Worm (Caenorhabditis elegans) whole organism, L1 larva: Measurements from ENCODE around the gene M163.22.

Experiments
- C04F5.9 ChIP-seq: sonication (generic microtip); optimal IDR thresholded peaks from 2 replicates; lab custom pipeline; 2016; ENCODE audit warnings: missing genetic modification characterization, missing compliant biosample characterization
- C16A3.4 ChIP-seq: fragments of 150-350 bp; optimal IDR thresholded peaks from 2 replicates; lab custom pipeline; 2014; ENCODE audit warnings: missing biosample characterization, missing genetic modification characterization
- F16B12.6 ChIP-seq: fragments of 150-350 bp; optimal IDR thresholded peaks from 2 replicates; lab custom pipeline; 2014; ENCODE audit warnings: missing biosample characterization, missing genetic modification characterization
- Y116A8C.19 ChIP-seq: sonication (generic microtip); optimal IDR thresholded peaks from 2 replicates; lab custom pipeline; 2016; ENCODE audit warnings: missing compliant biosample characterization, missing genetic modification characterization, borderline replicate concordance
- ama-1 ChIP-seq: fragments of 150-350 bp; optimal IDR thresholded peaks from 2 replicates; lab custom pipeline; 2014
- blmp-1 ChIP-seq: fragments of 150-350 bp; optimal IDR thresholded peaks from 2 replicates; lab custom pipeline; 2014; ENCODE audit warnings: missing biosample characterization, missing genetic modification characterization
- ceh-63 ChIP-seq: fragments of 200-800 bp; sonication (Bioruptor generic); optimal IDR thresholded peaks from 2 replicates; lab custom pipeline; 2018; ENCODE audit warnings: mild to moderate bottlenecking, missing genetic modification characterization, missing compliant biosample characterization
- ceh-88 ChIP-seq: fragments of 200-800 bp; sonication (Bioruptor generic); IDR thresholded peaks from 2 replicates; pipeline ENCODE4 v1.3.6; 2022; ENCODE audit warnings: missing genetic modification characterization, missing compliant biosample characterization
- ceh-90 ChIP-seq: sonication (generic microtip); optimal IDR thresholded peaks from 2 replicates; lab custom pipeline; 2016; ENCODE audit warnings: missing genetic modification characterization, missing compliant biosample characterization
- ces-1 ChIP-seq: fragments of 150-350 bp; optimal IDR thresholded peaks from 2 replicates; lab custom pipeline; 2014; ENCODE audit warnings: missing biosample characterization, missing genetic modification reagents, missing genetic modification characterization
- dpl-1 ChIP-seq, 3 experiments: fragments of 150-350 bp in 2 of 3; sonication (generic microtip) in 1 of 3; optimal IDR thresholded peaks; 2 replicates each; lab custom pipeline; 2014 to 2017; ENCODE audit warnings: missing biosample characterization in 3 of 3, missing genetic modification characterization in 3 of 3, missing genetic modification reagents in 3 of 3
- dsc-1 ChIP-seq: sonication (generic microtip); optimal IDR thresholded peaks from 2 replicates; lab custom pipeline; 2016; ENCODE audit warnings: mild to moderate bottlenecking, missing genetic modification characterization, missing compliant biosample characterization
- egl-13 ChIP-seq: sonication (generic microtip); optimal IDR thresholded peaks from 2 replicates; lab custom pipeline; 2016; ENCODE audit warnings: missing genotype, missing genetic modification reagents, missing genetic modification characterization, missing compliant biosample characterization
- elt-3 ChIP-seq, 6 experiments: fragments of 150-350 bp in 1 of 6; sonication (generic microtip); optimal IDR thresholded peaks; 2 replicates each; lab custom pipeline; 2017 to 2018; ENCODE audit warnings: missing biosample characterization in 6 of 6, missing genetic modification characterization in 6 of 6, inconsistent platforms in 1 of 6
- fkh-10 ChIP-seq: sonication (generic microtip); optimal IDR thresholded peaks from 2 replicates; lab custom pipeline; 2017; ENCODE audit warnings: missing biosample characterization, missing genetic modification reagents, missing genetic modification characterization
- fkh-4 ChIP-seq: sonication (generic microtip); optimal IDR thresholded peaks from 2 replicates; lab custom pipeline; 2016; ENCODE audit warnings: missing compliant biosample characterization, missing genetic modification characterization, borderline replicate concordance
- fkh-8 ChIP-seq: sonication (generic microtip); optimal IDR thresholded peaks from 2 replicates; lab custom pipeline; 2016; ENCODE audit warnings: mild to moderate bottlenecking, missing genetic modification characterization, missing compliant biosample characterization
- fos-1 ChIP-seq: fragments of 150-350 bp; optimal IDR thresholded peaks from 2 replicates; lab custom pipeline; 2014; ENCODE audit warnings: missing biosample characterization, missing genetic modification characterization
- grh-1 ChIP-seq: fragments of 200-800 bp; sonication (Bioruptor generic); IDR thresholded peaks from 2 replicates; pipeline ENCODE4 v1.3.6; 2022; ENCODE audit warnings: missing genetic modification reagents, missing genetic modification characterization, missing compliant biosample characterization
- hpl-2 ChIP-seq: fragments of 150-350 bp; optimal IDR thresholded peaks from 2 replicates; lab custom pipeline; 2014; ENCODE audit warnings: missing biosample characterization, missing genetic modification reagents, missing genetic modification characterization
- irx-1 ChIP-seq: sonication (generic microtip); optimal IDR thresholded peaks from 2 replicates; lab custom pipeline; 2016; ENCODE audit warnings: missing genetic modification characterization, missing compliant biosample characterization
- jun-1 ChIP-seq: fragments of 150-350 bp; optimal IDR thresholded peaks from 2 replicates; lab custom pipeline; 2014; ENCODE audit warnings: missing biosample characterization, missing genetic modification reagents, missing genetic modification characterization
- lin-14 ChIP-seq: fragments of 200-800 bp; sonication (Bioruptor generic); optimal IDR thresholded peaks from 2 replicates; lab custom pipeline; 2018; ENCODE audit warnings: mild to moderate bottlenecking, missing genetic modification characterization, moderate library complexity, missing compliant biosample characterization
- lin-15B ChIP-seq: fragments of 150-350 bp; sonication (generic microtip); optimal IDR thresholded peaks from 3 replicates; lab custom pipeline; 2014; ENCODE audit warnings: missing biosample characterization, missing genetic modification characterization
- lin-35 ChIP-seq, 2 experiments: fragments of 150-350 bp; optimal IDR thresholded peaks; 2 replicates each; lab custom pipeline; 2014; ENCODE audit warnings: missing biosample characterization in 2 of 2, missing genetic modification characterization in 2 of 2, missing genetic modification reagents in 2 of 2
- lin-39 ChIP-seq: fragments of 150-350 bp; optimal IDR thresholded peaks from 2 replicates; lab custom pipeline; 2014; ENCODE audit warnings: missing biosample characterization, missing genetic modification reagents, missing genetic modification characterization
- lir-3 ChIP-seq: sonication (generic microtip); optimal IDR thresholded peaks from 2 replicates; lab custom pipeline; 2016; ENCODE audit warnings: mild to moderate bottlenecking, missing genetic modification characterization, moderate library complexity, missing compliant biosample characterization; ENCODE audit not compliant: poor library complexity
- mab-9 ChIP-seq: fragments of 200-800 bp; sonication (Bioruptor generic); IDR thresholded peaks from 2 replicates; pipeline ENCODE4 v1.3.6; 2022; ENCODE audit warnings: missing genetic modification reagents, missing genetic modification characterization, missing compliant biosample characterization
- mef-2 ChIP-seq: fragments of 150-350 bp; optimal IDR thresholded peaks from 2 replicates; lab custom pipeline; 2014; ENCODE audit warnings: missing biosample characterization, missing genetic modification characterization
- mep-1 ChIP-seq: fragments of 150-350 bp; optimal IDR thresholded peaks from 2 replicates; lab custom pipeline; 2014; ENCODE audit warnings: missing biosample characterization, missing genetic modification characterization
- nhr-12 ChIP-seq: sonication (generic microtip); optimal IDR thresholded peaks from 2 replicates; lab custom pipeline; 2017; ENCODE audit warnings: missing biosample characterization, missing genetic modification characterization
- nhr-19 ChIP-seq: fragments of 200-800 bp; sonication (Bioruptor generic); conservative IDR thresholded peaks from 2 replicates; pipeline ENCODE4 v1.3.6; 2022; ENCODE audit warnings: missing genetic modification characterization, missing compliant biosample characterization
- nhr-237 ChIP-seq: fragments of 150-350 bp; optimal IDR thresholded peaks from 2 replicates; lab custom pipeline; 2014; ENCODE audit warnings: missing biosample characterization, missing genetic modification characterization
- nhr-28 ChIP-seq: fragments of 150-350 bp; optimal IDR thresholded peaks from 2 replicates; lab custom pipeline; 2014; ENCODE audit warnings: missing biosample characterization, missing genetic modification characterization
- nhr-47 ChIP-seq: sonication (generic microtip); optimal IDR thresholded peaks from 2 replicates; lab custom pipeline; 2016; ENCODE audit warnings: mild to moderate bottlenecking, missing genetic modification characterization, moderate library complexity, missing compliant biosample characterization
- nhr-76 ChIP-seq: sonication (generic microtip); optimal IDR thresholded peaks from 2 replicates; lab custom pipeline; 2017; ENCODE audit warnings: missing biosample characterization, missing genetic modification characterization
- nhr-84 ChIP-seq: sonication (generic microtip); optimal IDR thresholded peaks from 2 replicates; lab custom pipeline; 2017; ENCODE audit warnings: missing biosample characterization, missing genetic modification characterization
- pag-3 ChIP-seq: sonication (generic microtip); optimal IDR thresholded peaks from 2 replicates; lab custom pipeline; 2017; ENCODE audit warnings: missing genetic modification characterization, mild to moderate bottlenecking, missing compliant biosample characterization, antibody characterized with exemption, borderline replicate concordance; ENCODE audit not compliant: insufficient read depth
- pax-3 ChIP-seq: fragments of 200-800 bp; sonication (Bioruptor generic); optimal IDR thresholded peaks from 2 replicates; lab custom pipeline; 2018; ENCODE audit warnings: mild to moderate bottlenecking, missing genetic modification characterization, moderate library complexity, missing compliant biosample characterization
- pqm-1 ChIP-seq: sonication (generic microtip); optimal IDR thresholded peaks from 3 replicates; lab custom pipeline; 2017; ENCODE audit warnings: missing biosample characterization, missing genetic modification characterization
- skn-1 ChIP-seq: fragments of 150-350 bp; optimal IDR thresholded peaks from 2 replicates; lab custom pipeline; 2014; ENCODE audit warnings: missing biosample characterization, missing genetic modification characterization
- snpc-4 ChIP-seq: fragments of 150-350 bp; optimal IDR thresholded peaks from 2 replicates; lab custom pipeline; 2014; ENCODE audit warnings: missing biosample characterization, missing genetic modification characterization
- sptf-1 ChIP-seq: fragments of 150-350 bp; optimal IDR thresholded peaks from 2 replicates; lab custom pipeline; 2014; ENCODE audit warnings: missing biosample characterization, missing genetic modification characterization
- sup-37 ChIP-seq: fragments of 200-800 bp; sonication (Bioruptor generic); optimal IDR thresholded peaks from 2 replicates; lab custom pipeline; 2018; ENCODE audit warnings: mild to moderate bottlenecking, missing genetic modification characterization, missing compliant biosample characterization
- swsn-7 ChIP-seq: sonication (generic microtip); optimal IDR thresholded peaks from 2 replicates; lab custom pipeline; 2016; ENCODE audit warnings: missing genetic modification characterization, missing compliant biosample characterization
- tbx-2 ChIP-seq: sonication (generic microtip); optimal IDR thresholded peaks from 2 replicates; lab custom pipeline; 2016; ENCODE audit warnings: missing genetic modification characterization, missing compliant biosample characterization
- tlp-1 ChIP-seq: fragments of 150-350 bp; optimal IDR thresholded peaks from 2 replicates; lab custom pipeline; 2014; ENCODE audit warnings: missing biosample characterization, missing genetic modification characterization
- unc-62 ChIP-seq: fragments of 150-350 bp; optimal IDR thresholded peaks from 2 replicates; lab custom pipeline; 2014; ENCODE audit warnings: missing biosample characterization, missing genetic modification reagents, missing genetic modification characterization
- unc-86 ChIP-seq: sonication (generic microtip); optimal IDR thresholded peaks from 2 replicates; lab custom pipeline; 2016; ENCODE audit warnings: missing genetic modification characterization, missing compliant biosample characterization
- unc-98 ChIP-seq: fragments of 200-800 bp; sonication (Bioruptor generic); IDR thresholded peaks from 2 replicates; pipeline ENCODE4 v1.3.6; 2022; ENCODE audit warnings: missing genetic modification characterization, missing compliant biosample characterization
- vab-15 ChIP-seq: sonication (generic microtip); optimal IDR thresholded peaks from 2 replicates; lab custom pipeline; 2017; ENCODE audit warnings: missing genotype, mild to moderate bottlenecking, missing genetic modification characterization, missing compliant biosample characterization
- xbp-1 ChIP-seq: sonication (generic microtip); optimal IDR thresholded peaks from 2 replicates; lab custom pipeline; 2016; ENCODE audit warnings: missing genetic modification characterization, missing compliant biosample characterization
- zag-1 ChIP-seq: fragments of 150-350 bp; optimal IDR thresholded peaks from 2 replicates; lab custom pipeline; 2014; ENCODE audit warnings: missing biosample characterization, missing genetic modification characterization
- ztf-4 ChIP-seq: fragments of 150-350 bp; optimal IDR thresholded peaks from 2 replicates; lab custom pipeline; 2014; ENCODE audit warnings: missing biosample characterization, missing genetic modification characterization

The M163.22 gene

ce11 chrX:14500422-14501058, 34.8 kb downstream of the M163.22 start:
- TF ChIP-seq tlp-1 (tag; lab: Kevin White, UChicago), result no peak
- no peak for TF ChIP-seq Y116A8C.19 (tag; lab: Kevin White, UChicago)
- no peak for TF ChIP-seq skn-1 (tag; lab: Kevin White, UChicago)
- TF ChIP-seq ces-1 (GFP tag; lab: Kevin White, UChicago), result no peak
- TF ChIP-seq sptf-1 (tag; lab: Kevin White, UChicago), result no peak
- peak; percentile 8 to 31 for TF ChIP-seq lin-35 (GFP tag; optimal IDR thresholded peaks at IDR 0.05; lab: Kevin White, UChicago)
- TF ChIP-seq elt-3 (tag; optimal IDR thresholded peaks at IDR 0.05; lab: Kevin White, UChicago), result peak in 4 of 6 experiments; percentile 8 to 39 (median 14)
- TF ChIP-seq vab-15 (tag; lab: Kevin White, UChicago), result no peak
- TF ChIP-seq snpc-4 (tag; lab: Kevin White, UChicago), result no peak
- TF ChIP-seq lin-39 (tag; lab: Kevin White, UChicago), result peak; percentile 58
- TF ChIP-seq lir-3 (tag; lab: Kevin White, UChicago), result no peak
- TF ChIP-seq fkh-8, result no peak
- no peak for TF ChIP-seq xbp-1 (tag; lab: Kevin White, UChicago)
- TF ChIP-seq lin-15B (tag; lab: Kevin White, UChicago), result no peak
- TF ChIP-seq unc-62 (GFP tag; lab: Kevin White, UChicago), result no peak
- no peak for TF ChIP-seq fkh-4 (tag; lab: Kevin White, UChicago)
- no peak for TF ChIP-seq ceh-63 (GFP tag; lab: Kevin White, UChicago)
- peak; percentile 96 for TF ChIP-seq grh-1 (GFP tag; lab: Robert Waterston, UW)
- TF ChIP-seq lin-14 (GFP tag; lab: Kevin White, UChicago), result peak; percentile 70
- TF ChIP-seq mab-9 (GFP tag; lab: Robert Waterston, UW), result no peak
- no peak for TF ChIP-seq fos-1
- no peak for TF ChIP-seq dpl-1 (GFP tag; optimal IDR thresholded peaks at IDR 0.05; lab: Kevin White, UChicago)
- no peak for TF ChIP-seq nhr-84 (tag; lab: Kevin White, UChicago)
- TF ChIP-seq pag-3 (tag; lab: Kevin White, UChicago), result no peak
- TF ChIP-seq nhr-76 (tag; lab: Kevin White, UChicago), result no peak
- no peak for TF ChIP-seq mep-1
- TF ChIP-seq nhr-28 (tag; lab: Kevin White, UChicago), result no peak
- no peak for TF ChIP-seq unc-98 (GFP tag; lab: Robert Waterston, UW)
- no peak for TF ChIP-seq jun-1
- no peak for TF ChIP-seq sup-37 (GFP tag; lab: Kevin White, UChicago)
- no peak for TF ChIP-seq ama-1 (lab: Kevin White, UChicago)
- TF ChIP-seq ceh-88, result no peak
- TF ChIP-seq hpl-2, result no peak
- no peak for TF ChIP-seq egl-13 (tag; lab: Kevin White, UChicago)
- TF ChIP-seq unc-86 (tag; lab: Kevin White, UChicago), result no peak
- peak; percentile 7; the same call in 1 of the 2 replicates for TF ChIP-seq nhr-19 (GFP tag; lab: Robert Waterston, UW)
- TF ChIP-seq fkh-10 (GFP tag; lab: Kevin White, UChicago), result no peak
- no peak for TF ChIP-seq C04F5.9 (tag; lab: Kevin White, UChicago)
- no peak for TF ChIP-seq C16A3.4 (tag; lab: Kevin White, UChicago)
- no peak for TF ChIP-seq zag-1
- peak; percentile 54 for TF ChIP-seq irx-1
- no peak for TF ChIP-seq F16B12.6
- TF ChIP-seq pax-3 (tag; lab: Kevin White, UChicago), result peak; percentile 23
- no peak for TF ChIP-seq mef-2 (tag; lab: Kevin White, UChicago)
- TF ChIP-seq ztf-4 (tag; lab: Kevin White, UChicago), result no peak
- TF ChIP-seq nhr-12 (tag; lab: Kevin White, UChicago), result no peak
- TF ChIP-seq blmp-1, result peak; percentile 76
- TF ChIP-seq nhr-47 (tag; lab: Kevin White, UChicago), result peak; percentile 45
- TF ChIP-seq pqm-1, result no peak
- TF ChIP-seq ceh-90 (tag; lab: Kevin White, UChicago), result no peak
- no peak for TF ChIP-seq swsn-7
- no peak for TF ChIP-seq dsc-1
- no peak for TF ChIP-seq tbx-2 (tag; lab: Kevin White, UChicago)
- TF ChIP-seq nhr-237 (tag; lab: Kevin White, UChicago), result no peak
